Fruit fly (Drosophila melanogaster): ENCODE data around the gene CG14860.

Gene CG14860

dm6 chr3R:14853767-14854191 is 40.8 kb upstream of the CG14860 start (continued):
- TF ChIP-seq hkb (optimal IDR thresholded peaks at IDR 0.05), result no peak
- peak; percentile 70; the same call in 1 of the 2 replicates for TF ChIP-seq hkb (GFP tag; IDR thresholded peaks at IDR 0.05)
- no peak for TF ChIP-seq Gsc (GFP tag; IDR thresholded peaks at IDR 0.05)
- no peak for TF ChIP-seq sens-2 (GFP tag; IDR thresholded peaks at IDR 0.05)
- no peak for TF ChIP-seq Rx (GFP tag; IDR thresholded peaks at IDR 0.05)
- TF ChIP-seq Hey (tag; optimal IDR thresholded peaks at IDR 0.05), result peak; percentile 38
- no peak for TF ChIP-seq CG4730 (GFP tag; IDR thresholded peaks at IDR 0.05)
- no peak for TF ChIP-seq Oaz (GFP tag; IDR thresholded peaks at IDR 0.05)
- TF ChIP-seq CG1529 (GFP tag; optimal IDR thresholded peaks at IDR 0.05), result peak; percentile 10
- no peak for TF ChIP-seq ac (GFP tag; optimal IDR thresholded peaks at IDR 0.05)
- TF ChIP-seq Poxn (GFP tag; IDR thresholded peaks at IDR 0.05), result no peak
- TF ChIP-seq cas (GFP tag; IDR thresholded peaks at IDR 0.05), result peak; percentile 71; the same call in 1 of the 2 replicates
- TF ChIP-seq CG10321 (GFP tag; IDR thresholded peaks at IDR 0.05), result no peak
- TF ChIP-seq CG11695 (GFP tag; IDR thresholded peaks at IDR 0.05), result 0 out of 3 replicates have a peak, but pooled peaks have one; percentile 15
- peak; percentile 6 for TF ChIP-seq CG15011 (GFP tag; optimal IDR thresholded peaks at IDR 0.05)
- TF ChIP-seq oc (tag; optimal IDR thresholded peaks at IDR 0.05), result peak; percentile 63
- TF ChIP-seq jumu (GFP tag; optimal IDR thresholded peaks at IDR 0.05), result no peak
- TF ChIP-seq Eip74EF (GFP tag; optimal IDR thresholded peaks at IDR 0.05), result no peak
- no peak for TF ChIP-seq Abd-B (GFP tag; optimal IDR thresholded peaks at IDR 0.05)
- TF ChIP-seq prd (optimal IDR thresholded peaks at IDR 0.05), result no peak
- TF ChIP-seq prd (GFP tag; IDR thresholded peaks at IDR 0.05), result no peak
- no peak for TF ChIP-seq fd96Cb (tag; optimal IDR thresholded peaks at IDR 0.05)
- TF ChIP-seq CG16863 (GFP tag; optimal IDR thresholded peaks at IDR 0.05), result no peak
- no peak for TF ChIP-seq CG42726 (GFP tag; IDR thresholded peaks at IDR 0.05; ENCODE audit: partially characterized antibody)
- peak; percentile 32; the same call in 1 of the 2 replicates for TF ChIP-seq CG13287 (GFP tag; IDR thresholded peaks at IDR 0.05; ENCODE audit: partially characterized antibody)
- no peak for TF ChIP-seq CG11093 (GFP tag; IDR thresholded peaks at IDR 0.05)
- TF ChIP-seq Bgb (GFP tag; IDR thresholded peaks at IDR 0.05; ENCODE audit: partially characterized antibody), result peak; percentile 22; the same call in 1 of the 2 replicates
- TF ChIP-seq CG11456 (GFP tag; IDR thresholded peaks at IDR 0.05), result 0 out of 3 replicates have a peak, but pooled peaks have one; percentile 41
- TF ChIP-seq zf30C (GFP tag; optimal IDR thresholded peaks at IDR 0.05), result no peak
- 0 out of 2 replicates have a peak, but pooled peaks have one; percentile 38 for TF ChIP-seq MBD-R2 (GFP tag; IDR thresholded peaks at IDR 0.05)
- peak; percentile 7 for TF ChIP-seq Asciz (GFP tag; optimal IDR thresholded peaks at IDR 0.05)
- TF ChIP-seq Usf (GFP tag; optimal IDR thresholded peaks at IDR 0.05), result no peak
- TF ChIP-seq CG3726 (GFP tag; IDR thresholded peaks at IDR 0.05), result no peak
- no peak for TF ChIP-seq disco-r (GFP tag; optimal IDR thresholded peaks at IDR 0.05)
- no peak for TF ChIP-seq tin (GFP tag; optimal IDR thresholded peaks at IDR 0.05)
- TF ChIP-seq ab (GFP tag; optimal IDR thresholded peaks at IDR 0.05), result no peak
- TF ChIP-seq HmgZ (tag; optimal IDR thresholded peaks at IDR 0.05), result peak; percentile 71
- TF ChIP-seq ttk (GFP tag; IDR thresholded peaks at IDR 0.05), result no peak
- peak; percentile 36 for TF ChIP-seq bcd (GFP tag; optimal IDR thresholded peaks at IDR 0.05)
- TF ChIP-seq z (GFP tag; IDR thresholded peaks at IDR 0.05), result peak; percentile 68
- TF ChIP-seq inv (GFP tag; IDR thresholded peaks at IDR 0.05; ENCODE audit: partially characterized antibody), result no peak
- TF ChIP-seq hth (optimal IDR thresholded peaks at IDR 0.05), result no peak
- peak; percentile 81 for TF ChIP-seq CG6765 (GFP tag; optimal IDR thresholded peaks at IDR 0.05)
- TF ChIP-seq CG4404 (GFP tag; IDR thresholded peaks at IDR 0.05), result no peak
- TF ChIP-seq CG12299 (tag; optimal IDR thresholded peaks at IDR 0.05), result no peak
- TF ChIP-seq GATAe (GFP tag; conservative IDR thresholded peaks at IDR 0.05), result no peak; the same call in 1 of the 2 replicates
- TF ChIP-seq CG13624 (GFP tag; optimal IDR thresholded peaks at IDR 0.05), result peak; percentile 51
- no peak for TF ChIP-seq chif (GFP tag; optimal IDR thresholded peaks at IDR 0.05)
- no peak for TF ChIP-seq fu2 (GFP tag; optimal IDR thresholded peaks at IDR 0.05)
- TF ChIP-seq Dbx (GFP tag; IDR thresholded peaks at IDR 0.05), result peak; percentile 82; the same call in 2 of the 3 replicates
- no peak for TF ChIP-seq CG11560 (tag; IDR thresholded peaks at IDR 0.05)
- TF ChIP-seq CG8290 (GFP tag; optimal IDR thresholded peaks at IDR 0.05), result no peak
- TF ChIP-seq CG8290 (tag; optimal IDR thresholded peaks at IDR 0.05), result peak in 1 of 2 experiments; percentile 64

All from whole organism, embryonic.